Worm (Caenorhabditis elegans): Measurements from ENCODE around the gene C53B4.2.
A peak's percentile ranks its signal among the peaks of the same experiment; 100 is the strongest.
"Not testable (repeated sequence)": the region's sequence is repeated elsewhere in the genome, so short reads cannot be mapped to it uniquely, and the experiment has no call there.

C53B4.2 gene

ce11 chrIV:8961109-8961508, 4.9 kb upstream of the C53B4.2 start:
- TF ChIP-seq attf-3 (GFP tag; conservative IDR thresholded peaks at IDR 0.05) = peak; percentile 69

ce11 chrIV:8964042-8964441, 1.9 kb upstream of the C53B4.2 start:
- 0 out of 2 replicates have a peak, but pooled peaks have one; percentile 22 for TF ChIP-seq Y95B8A.8 (GFP tag; IDR thresholded peaks at IDR 0.05)
- 0 out of 2 replicates have a peak, but pooled peaks have one; percentile 9 for TF ChIP-seq cebp-2 (GFP tag; IDR thresholded peaks at IDR 0.05)
- TF ChIP-seq D2030.7 (GFP tag; IDR thresholded peaks at IDR 0.05) = peak; percentile 38; the same call in 1 of the 2 replicates
- peak; percentile 63 for TF ChIP-seq cebp-1 (GFP tag; IDR thresholded peaks at IDR 0.05)
- TF ChIP-seq cebp-1 (tag; optimal IDR thresholded peaks at IDR 0.05); rpc-1 (optimal IDR thresholded peaks at IDR 0.05): not testable (repeated sequence)
- peak; percentile 51 for TF ChIP-seq hmg-1.2 (GFP tag; IDR thresholded peaks at IDR 0.05)
- TF ChIP-seq B0261.1 (tag; optimal IDR thresholded peaks at IDR 0.05) = peak; percentile 57
- 0 out of 2 replicates have a peak, but pooled peaks have one; percentile 17 for TF ChIP-seq egl-18 (GFP tag; IDR thresholded peaks at IDR 0.05)
- peak; percentile 69; the same call in 1 of the 2 replicates for TF ChIP-seq dox-1 (GFP tag; IDR thresholded peaks at IDR 0.05)
- peak; percentile 63; the same call in 1 of the 2 replicates for TF ChIP-seq madf-3 (GFP tag; IDR thresholded peaks at IDR 0.05)
- 0 out of 2 replicates have a peak, but pooled peaks have one; percentile 13 for TF ChIP-seq attf-3 (GFP tag; conservative IDR thresholded peaks at IDR 0.05)
- TF ChIP-seq C17E4.6 (GFP tag; IDR thresholded peaks at IDR 0.05) = peak; percentile 12; the same call in 1 of the 2 replicates
- TF ChIP-seq tbp1 (GFP tag; optimal IDR thresholded peaks at IDR 0.05) = peak; percentile 85
- TF ChIP-seq ceh-40 (GFP tag; IDR thresholded peaks at IDR 0.05) = peak; percentile 83
- peak; percentile 55; the same call in 1 of the 2 replicates for TF ChIP-seq nfyb-1 (GFP tag; IDR thresholded peaks at IDR 0.05)
- 0 out of 2 replicates have a peak, but pooled peaks have one; percentile 60 for TF ChIP-seq aptf-3 (GFP tag; IDR thresholded peaks at IDR 0.05)
- TF ChIP-seq rcor-1 (GFP tag; IDR thresholded peaks at IDR 0.05) = peak; percentile 42; the same call in 1 of the 2 replicates
- 0 out of 2 replicates have a peak, but pooled peaks have one; percentile 77 for TF ChIP-seq nhr-120 (GFP tag; IDR thresholded peaks at IDR 0.05)
- peak; percentile 79; the same call in 1 of the 2 replicates for TF ChIP-seq ztf-25 (GFP tag; IDR thresholded peaks at IDR 0.05)
- peak; percentile 95 for TF ChIP-seq lin-26 (GFP tag; IDR thresholded peaks at IDR 0.05)
- TF ChIP-seq rpc-1 (tag; optimal IDR thresholded peaks at IDR 0.05) = peak; percentile 51
- TF ChIP-seq egl-44 (GFP tag; IDR thresholded peaks at IDR 0.05) = peak; percentile 62
- peak; percentile 36; the same call in 1 of the 2 replicates for TF ChIP-seq ceh-91 (GFP tag; IDR thresholded peaks at IDR 0.05)
- TF ChIP-seq Y53G8AR.9 (GFP tag; conservative IDR thresholded peaks at IDR 0.05) = 0 out of 2 replicates have a peak, but pooled peaks have one; percentile 34
- TF ChIP-seq ztf-28 (GFP tag; IDR thresholded peaks at IDR 0.05) = 0 out of 2 replicates have a peak, but pooled peaks have one; percentile 40
- TF ChIP-seq let-526 (GFP tag; IDR thresholded peaks at IDR 0.05) = 0 out of 2 replicates have a peak, but pooled peaks have one; percentile 31
- 0 out of 2 replicates have a peak, but pooled peaks have one; percentile 53 for TF ChIP-seq ceh-58 (GFP tag; IDR thresholded peaks at IDR 0.05)
- 0 out of 2 replicates have a peak, but pooled peaks have one; percentile 11 for TF ChIP-seq ztf-6 (GFP tag; IDR thresholded peaks at IDR 0.05)
- TF ChIP-seq Y56A3A.18 (GFP tag; IDR thresholded peaks at IDR 0.05) = 0 out of 2 replicates have a peak, but pooled peaks have one; percentile 33

ce11 chrIV:8967990-8968389, 2.0 kb downstream of the C53B4.2 start, which contains the start of gene suex-2:
TSS of gene suex-2 (plus strand) at chrIV:8968290.
- TF ChIP-seq ceh-27 (GFP tag; optimal IDR thresholded peaks at IDR 0.05) (no peak), dox-1 (GFP tag; IDR thresholded peaks at IDR 0.05) (no peak), hlh-26 (GFP tag; conservative IDR thresholded peaks at IDR 0.05) (no peak)

- TF ChIP-seq B0035.1 (tag; optimal IDR thresholded peaks at IDR 0.05) (peak; percentile 13), B0019.2 (GFP tag; conservative IDR thresholded peaks at IDR 0.05) (no peak), rec-8 (tag; optimal IDR thresholded peaks at IDR 0.05) (peak in 1 of 2 experiments; percentile 57), lin-35 (GFP tag; optimal IDR thresholded peaks at IDR 0.05) (peak in 1 of 3 experiments; percentile 47), snpc-3.4 (tag; optimal IDR thresholded peaks at IDR 0.05) (peak; percentile 36), Y56A3A.18 (GFP tag; IDR thresholded peaks at IDR 0.05) (no peak), nhr-179 (tag; optimal IDR thresholded peaks at IDR 0.05) (no peak), nfya-1 (tag; optimal IDR thresholded peaks at IDR 0.05; ENCODE audit: borderline replicate concordance, insufficient read depth) (no peak), let-526 (GFP tag; IDR thresholded peaks at IDR 0.05) (no peak), pha-4 (tag; optimal IDR thresholded peaks at IDR 0.05) (no peak), F52B5.7 (tag; optimal IDR thresholded peaks at IDR 0.05) (no peak), Y53G8AR.9 (GFP tag; conservative IDR thresholded peaks at IDR 0.05) (0 out of 2 replicates have a peak, but pooled peaks have one; percentile 44), egl-18 (GFP tag; IDR thresholded peaks at IDR 0.05) (no peak)
Observed at ce11 chrIV:8973249-8973958, 7.4 kb downstream of the C53B4.2 start, which contains the start of gene C53B4.3. TSS of gene C53B4.3 (minus strand) at chrIV:8973712.

All from whole organism, young adult.